Fruit fly (Drosophila melanogaster): ENCODE measurements around the gene CG14194.

Gene CG14194

DNA sequence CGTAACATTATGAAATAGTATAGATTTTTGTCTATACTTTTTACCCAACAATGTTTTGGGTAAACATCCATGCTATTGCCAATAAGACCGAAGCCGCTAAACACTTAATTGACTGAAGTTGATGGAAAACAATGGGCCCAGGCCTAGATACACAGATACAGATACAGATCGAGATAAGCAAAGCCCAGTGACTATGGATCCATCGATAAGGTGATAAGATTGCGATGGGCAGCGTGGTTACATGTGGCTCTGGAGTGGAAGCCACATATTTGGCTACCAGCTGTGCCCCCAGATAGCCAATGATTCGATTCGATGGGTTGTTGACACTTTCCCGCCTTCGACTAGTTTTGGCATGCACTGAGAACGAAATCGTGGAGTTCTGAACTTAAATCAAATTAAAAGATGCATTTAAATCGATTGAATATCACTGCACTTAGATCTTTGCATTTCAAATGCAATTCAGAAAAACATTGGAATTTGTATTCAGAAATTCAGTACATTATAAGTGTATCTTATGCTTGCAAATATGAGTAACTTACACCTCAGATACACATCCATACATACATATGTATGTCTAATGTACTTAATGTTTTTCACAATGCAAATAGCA is 47.0 kb downstream of the CG14194 start:
- TF ChIP-seq Sin3A (optimal IDR thresholded peaks at IDR 0.05) (no peak), h (optimal IDR thresholded peaks at IDR 0.05) (no peak), Myc (optimal IDR thresholded peaks at IDR 0.05) (no peak), insv (optimal IDR thresholded peaks at IDR 0.05) (no peak), ttk (optimal IDR thresholded peaks at IDR 0.05) (no peak), psq (optimal IDR thresholded peaks at IDR 0.05) (no peak)

DNA sequence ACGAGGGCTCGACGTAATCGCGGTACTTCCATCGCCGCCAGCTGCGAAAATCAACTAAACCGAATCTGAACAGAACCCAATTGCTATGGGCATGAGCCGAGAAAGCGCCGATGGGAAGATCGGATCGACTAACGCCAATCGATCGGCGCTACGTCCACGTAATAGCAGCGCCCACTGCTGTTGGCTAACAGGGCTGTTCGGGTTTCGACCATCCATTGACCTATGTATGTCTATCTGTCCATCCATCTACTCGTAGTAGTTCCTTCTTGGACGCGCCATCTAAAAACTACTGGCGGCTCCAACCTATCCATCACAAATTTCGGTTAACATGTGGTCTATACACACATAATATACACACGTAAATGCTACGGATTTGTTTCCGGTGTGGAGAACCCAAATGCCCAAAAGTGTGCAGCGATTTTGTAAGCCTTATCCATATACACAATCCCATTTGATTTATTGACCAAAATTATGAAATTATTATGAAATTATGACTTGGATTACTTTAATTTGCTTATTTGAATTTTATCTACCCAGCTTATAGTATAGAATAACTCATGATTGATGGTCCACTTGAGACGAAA is 48.5 kb downstream of the CG14194 start, which contains the start of gene CG14196:
TSS of gene CG14196 (minus strand) at position 51 of the 584 bp plus-strand sequence.
- no peak for TF ChIP-seq Sin3A (optimal IDR thresholded peaks at IDR 0.05)
- TF ChIP-seq Myc (optimal IDR thresholded peaks at IDR 0.05), result no peak
- no peak for TF ChIP-seq insv (optimal IDR thresholded peaks at IDR 0.05)
- TF ChIP-seq psq (optimal IDR thresholded peaks at IDR 0.05), result no peak
- TF ChIP-seq ttk (optimal IDR thresholded peaks at IDR 0.05), result no peak
- no peak for TF ChIP-seq h (optimal IDR thresholded peaks at IDR 0.05)

DNA sequence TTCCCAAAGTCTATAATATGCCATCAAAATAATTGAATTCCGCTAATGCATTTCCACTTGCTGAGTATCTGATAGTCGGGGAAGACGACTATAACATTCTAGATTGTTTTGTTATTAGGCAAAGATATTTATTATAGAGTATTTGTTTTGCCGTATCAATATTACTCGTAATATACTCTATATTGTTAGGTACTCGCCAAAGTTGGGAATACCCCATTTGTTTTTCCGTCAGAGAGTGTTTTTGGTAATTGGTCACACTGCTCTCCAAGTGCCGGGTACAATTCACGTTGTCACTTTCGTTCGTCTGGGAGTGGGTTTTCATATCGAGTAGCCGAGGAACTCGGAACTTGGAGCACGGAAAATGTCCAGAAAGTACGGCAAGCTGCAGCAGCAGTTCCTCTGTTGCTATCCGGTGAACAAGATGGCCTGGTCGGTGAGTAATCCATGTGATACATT is 50.1 kb downstream of the CG14194 start, which contains the start of gene CG7889:
TSS of gene CG7889 (plus strand) at position 253 of the 456 bp plus-strand sequence.
- TF ChIP-seq Sin3A (optimal IDR thresholded peaks at IDR 0.05) (no peak), ttk (optimal IDR thresholded peaks at IDR 0.05) (no peak), h (optimal IDR thresholded peaks at IDR 0.05) (no peak), insv (optimal IDR thresholded peaks at IDR 0.05) (no peak), Myc (optimal IDR thresholded peaks at IDR 0.05) (no peak), psq (optimal IDR thresholded peaks at IDR 0.05) (no peak)

Measured in Kc167 (cell line).